Worm (Caenorhabditis elegans): Measurements from ENCODE around the gene C33D9.6.

DNA sequence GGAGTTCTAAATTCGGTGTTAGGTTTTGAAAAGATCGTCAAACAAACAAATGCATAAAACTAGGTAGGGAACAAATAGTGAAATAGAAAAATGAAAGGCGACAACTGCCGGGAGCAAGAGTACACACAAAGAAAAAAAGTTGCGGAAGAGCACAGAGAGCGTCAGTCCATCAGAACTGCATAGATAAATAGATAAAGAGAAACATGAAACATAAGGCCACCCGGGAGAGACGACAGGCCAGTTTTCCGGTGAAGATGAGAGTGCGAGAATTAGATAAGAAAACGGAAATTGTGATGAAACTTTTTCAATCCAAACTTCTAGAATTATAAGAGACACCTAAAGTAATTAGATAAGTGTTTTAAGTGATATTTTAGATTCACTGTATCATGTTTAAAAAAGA lies 20.2 kb downstream of the C33D9.6 start:
- TF ChIP-seq unc-62 (GFP tag; optimal IDR thresholded peaks at IDR 0.05) = no peak
- no peak for TF ChIP-seq aly-2 (tag; optimal IDR thresholded peaks at IDR 0.05)
- no peak for TF ChIP-seq lin-13 (GFP tag; optimal IDR thresholded peaks at IDR 0.05)
- TF ChIP-seq ama-1 (optimal IDR thresholded peaks at IDR 0.05) = no peak
- peak; percentile 90 for TF ChIP-seq fos-1 (tag; optimal IDR thresholded peaks at IDR 0.05)
- TF ChIP-seq ceh-16 (tag; optimal IDR thresholded peaks at IDR 0.05) = no peak
- no peak for TF ChIP-seq ZK546.5 (tag; optimal IDR thresholded peaks at IDR 0.05)
- TF ChIP-seq zag-1 (tag; optimal IDR thresholded peaks at IDR 0.05) = no peak
- no peak for TF ChIP-seq egl-27 (tag; optimal IDR thresholded peaks at IDR 0.05)
- TF ChIP-seq ztf-11 (tag; optimal IDR thresholded peaks at IDR 0.05) = no peak
- TF ChIP-seq blmp-1 (tag; optimal IDR thresholded peaks at IDR 0.05; ENCODE audit: insufficient read depth) = no peak
- no peak for TF ChIP-seq nhr-25 (tag; optimal IDR thresholded peaks at IDR 0.05)
- no peak for TF ChIP-seq lsy-2 (tag; optimal IDR thresholded peaks at IDR 0.05)
- TF ChIP-seq nhr-12 (tag; optimal IDR thresholded peaks at IDR 0.05) = no peak
